Fruit fly (Drosophila melanogaster): ENCODE data around the gene Fhos.

Gene Fhos

dm6 chr3L:8767876-8768275, 14.5 kb downstream of the Fhos start:
- TF ChIP-seq salm (tag; optimal IDR thresholded peaks at IDR 0.05) (no peak), CG15696 (tag; optimal IDR thresholded peaks at IDR 0.05) (no peak), pros (GFP tag; optimal IDR thresholded peaks at IDR 0.05) (no peak), vnd (GFP tag; IDR thresholded peaks at IDR 0.05; ENCODE audit: partially characterized antibody) (no peak), Abd-B (GFP tag; optimal IDR thresholded peaks at IDR 0.05) (no peak), ind (GFP tag; optimal IDR thresholded peaks at IDR 0.05) (peak; percentile 37), ci (GFP tag; IDR thresholded peaks at IDR 0.05) (no peak), Optix (GFP tag; IDR thresholded peaks at IDR 0.05) (no peak), Hey (tag; optimal IDR thresholded peaks at IDR 0.05) (no peak), CG15011 (GFP tag; optimal IDR thresholded peaks at IDR 0.05) (peak; percentile 7), mam (GFP tag; optimal IDR thresholded peaks at IDR 0.05) (peak; percentile 47), CG12942 (GFP tag; optimal IDR thresholded peaks at IDR 0.05) (no peak), CG17802 (tag; optimal IDR thresholded peaks at IDR 0.05) (no peak), Dbx (GFP tag; IDR thresholded peaks at IDR 0.05) (peak; percentile 34; the same call in 1 of the 3 replicates), nerfin-1 (tag; optimal IDR thresholded peaks at IDR 0.05) (no peak), wor (GFP tag; IDR thresholded peaks at IDR 0.05) (no peak), CG10959 (GFP tag; IDR thresholded peaks at IDR 0.05) (no peak), Gsc (GFP tag; IDR thresholded peaks at IDR 0.05) (no peak), Lhr (GFP tag; optimal IDR thresholded peaks at IDR 0.05) (no peak), CG11696 (GFP tag; IDR thresholded peaks at IDR 0.05) (no peak), CG8089 (GFP tag; optimal IDR thresholded peaks at IDR 0.05) (no peak), amos (GFP tag; IDR thresholded peaks at IDR 0.05; ENCODE audit: partially characterized antibody) (no peak), CG10321 (GFP tag; IDR thresholded peaks at IDR 0.05) (no peak), ssp (GFP tag; IDR thresholded peaks at IDR 0.05) (no peak), Camta (GFP tag; optimal IDR thresholded peaks at IDR 0.05) (peak; percentile 4), zen (tag; optimal IDR thresholded peaks at IDR 0.05) (no peak), CG12299 (tag; optimal IDR thresholded peaks at IDR 0.05) (peak; percentile 4), inv (GFP tag; IDR thresholded peaks at IDR 0.05; ENCODE audit: partially characterized antibody) (no peak), CG14667 (GFP tag; IDR thresholded peaks at IDR 0.05) (peak; percentile 8; the same call in 1 of the 2 replicates), pan (optimal IDR thresholded peaks at IDR 0.05) (no peak), pan (GFP tag; optimal IDR thresholded peaks at IDR 0.05 in 1 of 2, IDR thresholded peaks at IDR 0.05 in 1 of 2) (peak in 1 of 2 experiments; percentile 48), Rfx (GFP tag; IDR thresholded peaks at IDR 0.05) (peak; percentile 71), CG13123 (GFP tag; optimal IDR thresholded peaks at IDR 0.05) (no peak), Meics (GFP tag; optimal IDR thresholded peaks at IDR 0.05) (peak; percentile 73), disco-r (GFP tag; optimal IDR thresholded peaks at IDR 0.05) (no peak), Dip2 (GFP tag; IDR thresholded peaks at IDR 0.05) (no peak), CG13287 (GFP tag; IDR thresholded peaks at IDR 0.05; ENCODE audit: partially characterized antibody) (no peak), lmd (GFP tag; IDR thresholded peaks at IDR 0.05) (peak; percentile 70), CG31388 (GFP tag; optimal IDR thresholded peaks at IDR 0.05) (no peak), twi (tag; optimal IDR thresholded peaks at IDR 0.05) (no peak), Spps (tag; optimal IDR thresholded peaks at IDR 0.05) (no peak), ash1 (GFP tag; optimal IDR thresholded peaks at IDR 0.05) (no peak), nom (GFP tag; optimal IDR thresholded peaks at IDR 0.05) (peak; percentile 2), chm (GFP tag; IDR thresholded peaks at IDR 0.05) (no peak), peb (GFP tag; IDR thresholded peaks at IDR 0.05) (no peak), Bteb2 (GFP tag; optimal IDR thresholded peaks at IDR 0.05) (no peak), tap (tag; optimal IDR thresholded peaks at IDR 0.05) (no peak), chif (GFP tag; optimal IDR thresholded peaks at IDR 0.05) (peak in 1 of 2 experiments; percentile 11), eve (GFP tag; optimal IDR thresholded peaks at IDR 0.05) (peak in 1 of 2 experiments; percentile 50), CG4730 (GFP tag; IDR thresholded peaks at IDR 0.05) (no peak), CG13424 (tag; optimal IDR thresholded peaks at IDR 0.05) (peak; percentile 22), CG10979 (tag; optimal IDR thresholded peaks at IDR 0.05) (no peak)

All from whole organism, embryonic.